Worm (Caenorhabditis elegans): ENCODE results near the gene F19B6.10.

F19B6.10 gene

DNA sequence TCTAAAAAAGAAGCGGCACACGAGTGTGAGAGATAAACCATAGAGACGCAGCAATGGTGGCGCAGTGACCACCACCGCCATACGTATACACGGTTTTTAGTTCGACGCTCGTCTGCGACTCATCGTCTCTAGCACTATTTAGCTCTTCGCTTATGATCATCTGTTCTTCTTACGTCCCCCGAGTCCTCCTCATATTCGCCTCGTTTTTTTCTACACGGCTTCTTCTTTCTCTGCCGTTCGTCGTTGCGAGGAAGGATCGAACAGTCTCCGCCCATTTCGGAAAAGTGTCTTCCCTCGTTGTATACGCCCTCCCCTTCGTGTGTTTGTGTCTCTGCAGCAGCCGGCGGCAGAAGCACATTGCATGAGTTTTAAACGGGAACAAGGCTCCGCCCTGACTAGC, 28.0 kb downstream of the F19B6.10 start (continued):
- TF ChIP-seq D2030.7 (GFP tag; IDR thresholded peaks at IDR 0.05) = no peak
- TF ChIP-seq mcd-1 (GFP tag; IDR thresholded peaks at IDR 0.05) = 0 out of 2 replicates have a peak, but pooled peaks have one; percentile 31
- no peak for TF ChIP-seq B0019.2 (GFP tag; conservative IDR thresholded peaks at IDR 0.05)
- TF ChIP-seq tbx-9 (tag; optimal IDR thresholded peaks at IDR 0.05; ENCODE audit: borderline replicate concordance) = no peak
- peak; percentile 67 for TF ChIP-seq K12H6.12 (tag; optimal IDR thresholded peaks at IDR 0.05)
- no peak for TF ChIP-seq ztf-26 (tag; optimal IDR thresholded peaks at IDR 0.05)
- 0 out of 2 replicates have a peak, but pooled peaks have one; percentile 22 for TF ChIP-seq cebp-1 (GFP tag; IDR thresholded peaks at IDR 0.05)
- no peak for TF ChIP-seq cebp-1 (tag; optimal IDR thresholded peaks at IDR 0.05)
- TF ChIP-seq B0035.1 (tag; optimal IDR thresholded peaks at IDR 0.05) = no peak
- TF ChIP-seq dox-1 (GFP tag; IDR thresholded peaks at IDR 0.05) = peak; percentile 48; the same call in 1 of the 2 replicates
- no peak for TF ChIP-seq nhr-120 (GFP tag; IDR thresholded peaks at IDR 0.05)
- peak; percentile 53 for TF ChIP-seq hmg-1.2 (GFP tag; IDR thresholded peaks at IDR 0.05)

DNA sequence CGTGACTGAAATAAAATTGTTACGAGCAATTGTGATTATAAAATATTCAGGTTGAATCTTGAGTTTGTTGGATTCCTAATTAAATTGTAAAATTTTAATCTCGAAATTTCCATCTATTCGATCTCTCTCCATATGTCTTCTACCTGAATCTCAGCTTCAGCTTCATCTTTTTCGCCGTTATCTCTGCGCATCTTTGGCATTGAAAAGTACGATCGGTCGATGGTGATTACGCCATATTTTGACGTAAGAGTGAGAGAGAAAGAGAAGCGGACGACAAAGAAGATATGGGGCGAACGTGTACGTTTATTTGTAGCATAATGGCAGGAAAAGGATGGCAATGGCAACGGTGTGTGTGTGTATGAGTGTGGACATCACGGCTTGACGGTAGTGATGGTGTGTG, 29.6 kb downstream of the F19B6.10 start:
- TF ChIP-seq repo-1 (tag; optimal IDR thresholded peaks at IDR 0.05) = no peak
- no peak for TF ChIP-seq F49E8.2 (tag; optimal IDR thresholded peaks at IDR 0.05; ENCODE audit: insufficient read depth)

DNA sequence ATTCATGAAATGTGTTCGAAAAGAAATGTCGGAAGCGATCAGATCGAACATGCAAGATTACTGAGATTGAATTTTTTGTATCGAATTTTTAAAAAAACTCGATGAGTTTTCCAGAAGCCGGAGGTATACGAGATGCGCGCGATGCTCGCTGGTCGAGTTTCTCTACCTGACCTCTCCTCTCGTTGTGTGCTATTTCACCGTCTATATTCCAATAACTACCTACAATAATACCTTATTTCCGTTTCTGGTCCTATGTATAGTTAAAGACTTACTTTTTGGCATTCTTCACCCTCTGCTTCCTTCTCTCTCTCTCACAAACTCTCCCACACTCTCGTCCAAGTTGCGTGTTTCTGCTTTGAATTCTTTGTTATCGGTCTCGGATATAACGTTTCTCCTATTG, 34.3 kb downstream of the F19B6.10 start:
- TF ChIP-seq cebp-2 (GFP tag; IDR thresholded peaks at IDR 0.05) (peak; percentile 86; the same call in 1 of the 2 replicates), lsl-1 (GFP tag; optimal IDR thresholded peaks at IDR 0.05) (no peak), rcor-1 (GFP tag; IDR thresholded peaks at IDR 0.05) (no peak), F23B12.7 (tag; optimal IDR thresholded peaks at IDR 0.05; ENCODE audit: insufficient read depth) (no peak), chd-7 (tag; optimal IDR thresholded peaks at IDR 0.05) (no peak), madf-6 (GFP tag; IDR thresholded peaks at IDR 0.05) (peak; percentile 47), attf-6 (GFP tag; IDR thresholded peaks at IDR 0.05) (peak; percentile 37; the same call in 1 of the 2 replicates), Y79H2A.3 (GFP tag; conservative IDR thresholded peaks at IDR 0.05) (0 out of 2 replicates have a peak, but pooled peaks have one; percentile 37), madf-3 (GFP tag; IDR thresholded peaks at IDR 0.05) (peak; percentile 80; the same call in 1 of the 2 replicates), nhr-90 (tag; optimal IDR thresholded peaks at IDR 0.05) (no peak), B0336.3 (GFP tag; IDR thresholded peaks at IDR 0.05) (peak; percentile 49; the same call in 1 of the 2 replicates)

DNA sequence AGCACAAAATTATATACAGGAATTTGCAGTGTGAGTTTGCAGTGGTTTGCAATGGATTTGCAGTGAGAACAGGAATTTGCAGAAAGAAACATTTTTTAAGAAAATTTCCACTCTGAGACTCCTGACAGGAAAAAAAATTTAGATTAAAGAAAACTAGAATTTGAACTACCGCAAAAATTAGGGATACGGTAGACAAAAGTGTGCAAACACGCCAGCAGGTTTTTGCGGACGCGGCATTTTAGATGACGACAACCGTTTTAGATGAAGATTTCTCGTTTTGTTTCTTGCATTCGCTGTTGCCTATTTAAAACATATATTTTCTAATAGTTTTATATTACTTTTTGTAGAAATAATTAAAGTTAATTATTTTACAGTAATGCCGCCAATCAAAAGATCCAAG, 34.9 kb downstream of the F19B6.10 start, which contains the start of gene wdr-46:
Gene wdr-46, plus strand, starts transcription at position 375 of the 400 bp plus-strand sequence.
- TF ChIP-seq cebp-1 (GFP tag; IDR thresholded peaks at IDR 0.05) = no peak
- no peak for TF ChIP-seq cebp-1 (tag; optimal IDR thresholded peaks at IDR 0.05)
- peak; percentile 61; the same call in 1 of the 2 replicates for TF ChIP-seq attf-6 (GFP tag; IDR thresholded peaks at IDR 0.05)
- TF ChIP-seq zim-3 (tag; optimal IDR thresholded peaks at IDR 0.05) = no peak
- peak; percentile 76 for TF ChIP-seq nfyb-1 (GFP tag; IDR thresholded peaks at IDR 0.05)
- TF ChIP-seq madf-6 (GFP tag; IDR thresholded peaks at IDR 0.05) = peak; percentile 81
- no peak for TF ChIP-seq bed-2 (GFP tag; IDR thresholded peaks at IDR 0.05)
- TF ChIP-seq nhr-120 (GFP tag; IDR thresholded peaks at IDR 0.05) = no peak
- no peak for TF ChIP-seq nfya-1 (tag; optimal IDR thresholded peaks at IDR 0.05; ENCODE audit: borderline replicate concordance, insufficient read depth)
- peak; percentile 67 for TF ChIP-seq attf-5 (GFP tag; optimal IDR thresholded peaks at IDR 0.05)
- TF ChIP-seq tbx-9 (tag; optimal IDR thresholded peaks at IDR 0.05; ENCODE audit: borderline replicate concordance) = no peak
- peak; percentile 45 for TF ChIP-seq hmg-1.2 (GFP tag; IDR thresholded peaks at IDR 0.05)
- TF ChIP-seq mes-4 (tag; optimal IDR thresholded peaks at IDR 0.05) = no peak
- TF ChIP-seq ceh-91 (GFP tag; IDR thresholded peaks at IDR 0.05) = no peak
- no peak for TF ChIP-seq F37B4.10 (GFP tag; IDR thresholded peaks at IDR 0.05)
- TF ChIP-seq sptf-2 (GFP tag; optimal IDR thresholded peaks at IDR 0.05) = no peak
- no peak for TF ChIP-seq ceh-58 (GFP tag; IDR thresholded peaks at IDR 0.05)
- no peak for TF ChIP-seq hlh-26 (GFP tag; conservative IDR thresholded peaks at IDR 0.05)
- TF ChIP-seq efl-1 (GFP tag; optimal IDR thresholded peaks at IDR 0.05) = peak; percentile 84
- TF ChIP-seq egl-18 (GFP tag; IDR thresholded peaks at IDR 0.05) = no peak
- TF ChIP-seq sea-2 (GFP tag; IDR thresholded peaks at IDR 0.05) = no peak
- no peak for TF ChIP-seq B0019.2 (GFP tag; conservative IDR thresholded peaks at IDR 0.05)
- TF ChIP-seq Y95B8A.8 (GFP tag; IDR thresholded peaks at IDR 0.05) = no peak
- TF ChIP-seq F49E8.2 (tag; optimal IDR thresholded peaks at IDR 0.05; ENCODE audit: insufficient read depth) = peak; percentile 49
- TF ChIP-seq akir-1 (GFP tag; optimal IDR thresholded peaks at IDR 0.05) = no peak
- TF ChIP-seq hsf-1 (GFP tag; IDR thresholded peaks at IDR 0.05) = no peak
- TF ChIP-seq gei-17 (GFP tag; optimal IDR thresholded peaks at IDR 0.05) = peak; percentile 20
- TF ChIP-seq mcd-1 (GFP tag; IDR thresholded peaks at IDR 0.05) = peak; percentile 71
- peak; percentile 18; the same call in 1 of the 2 replicates for TF ChIP-seq dox-1 (GFP tag; IDR thresholded peaks at IDR 0.05)

Measured in whole organism, young adult.